Worm (Caenorhabditis elegans): Measurements from ENCODE around the gene rad-50.

rad-50 gene

DNA sequence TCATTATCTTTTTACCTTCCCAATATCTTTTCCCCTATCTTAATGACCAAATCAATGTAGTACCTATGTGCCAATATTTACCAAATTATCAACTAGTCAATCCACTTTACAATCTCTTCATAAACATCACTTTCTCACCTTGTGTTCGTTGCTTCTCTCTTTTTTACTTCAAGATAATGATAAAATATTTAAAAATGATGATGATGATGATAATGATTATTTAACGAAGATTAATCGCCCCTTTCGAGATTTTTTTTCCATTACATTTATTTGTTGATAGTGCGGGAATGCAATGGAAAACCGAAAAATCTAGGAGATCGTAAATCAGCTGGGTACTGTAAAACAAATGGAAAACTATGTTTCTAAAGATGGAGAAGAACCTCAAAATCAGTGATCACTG, 48.6 kb downstream of the rad-50 start (continued):
- TF ChIP-seq F52B5.7 (tag; optimal IDR thresholded peaks at IDR 0.05) (no peak), Y53F4B.3 (GFP tag; IDR thresholded peaks at IDR 0.05) (no peak)

DNA sequence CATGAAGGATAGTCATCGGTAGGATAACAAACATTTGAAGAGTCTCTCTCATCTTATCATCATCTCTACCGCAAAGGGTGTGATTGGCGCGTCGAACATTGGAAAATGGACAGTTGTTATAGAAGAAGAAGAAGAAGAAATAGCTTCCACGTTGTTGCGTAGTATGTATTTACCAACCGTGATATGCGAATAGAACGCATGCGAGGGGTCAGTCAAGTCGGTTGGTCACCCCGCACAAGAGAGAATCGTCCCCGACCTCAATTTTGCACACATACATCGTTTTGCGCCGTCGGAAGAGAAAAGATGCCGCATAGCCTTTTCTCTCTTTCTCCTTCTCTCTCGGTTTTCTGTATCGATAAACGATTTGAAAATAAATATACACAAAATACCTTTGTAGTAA, 49.6 kb downstream of the rad-50 start:
- no peak for TF ChIP-seq cebp-2 (GFP tag; IDR thresholded peaks at IDR 0.05)
- TF ChIP-seq snpc-3.4 (tag; optimal IDR thresholded peaks at IDR 0.05) = no peak
- TF ChIP-seq ceh-40 (GFP tag; IDR thresholded peaks at IDR 0.05) = no peak
- no peak for TF ChIP-seq chd-7 (tag; optimal IDR thresholded peaks at IDR 0.05)
- no peak for TF ChIP-seq dpl-1 (GFP tag; optimal IDR thresholded peaks at IDR 0.05)
- TF ChIP-seq D2030.7 (GFP tag; IDR thresholded peaks at IDR 0.05) = no peak
- no peak for TF ChIP-seq B0261.1 (tag; optimal IDR thresholded peaks at IDR 0.05)
- TF ChIP-seq ccch-3 (GFP tag; optimal IDR thresholded peaks at IDR 0.05) = no peak
- TF ChIP-seq F57A8.1 (GFP tag; optimal IDR thresholded peaks at IDR 0.05) = no peak
- no peak for TF ChIP-seq ztf-3 (GFP tag; optimal IDR thresholded peaks at IDR 0.05)

DNA sequence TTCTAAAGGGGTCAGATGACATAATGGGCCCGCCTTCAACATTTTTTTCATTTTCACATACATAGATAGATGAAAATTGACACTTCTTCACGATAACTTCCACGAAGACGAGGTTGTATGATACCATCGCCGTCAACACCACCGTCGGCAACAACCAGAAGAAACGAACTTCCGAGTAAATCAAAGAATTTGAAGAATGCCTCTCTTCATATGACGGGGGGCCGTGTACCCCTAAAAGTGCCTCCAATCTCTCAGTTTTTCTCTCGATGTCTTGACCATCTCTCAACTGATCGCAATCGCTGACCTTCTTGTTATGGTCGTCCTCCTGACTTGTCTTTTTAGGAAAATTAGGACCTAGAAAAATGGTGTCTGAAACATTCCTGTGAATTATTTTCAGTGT, 50.1 kb downstream of the rad-50 start:
- TF ChIP-seq C17E4.6 (GFP tag; IDR thresholded peaks at IDR 0.05) (no peak), Y53G8AR.9 (GFP tag; conservative IDR thresholded peaks at IDR 0.05) (no peak), lin-54 (GFP tag; optimal IDR thresholded peaks at IDR 0.05) (no peak)

DNA sequence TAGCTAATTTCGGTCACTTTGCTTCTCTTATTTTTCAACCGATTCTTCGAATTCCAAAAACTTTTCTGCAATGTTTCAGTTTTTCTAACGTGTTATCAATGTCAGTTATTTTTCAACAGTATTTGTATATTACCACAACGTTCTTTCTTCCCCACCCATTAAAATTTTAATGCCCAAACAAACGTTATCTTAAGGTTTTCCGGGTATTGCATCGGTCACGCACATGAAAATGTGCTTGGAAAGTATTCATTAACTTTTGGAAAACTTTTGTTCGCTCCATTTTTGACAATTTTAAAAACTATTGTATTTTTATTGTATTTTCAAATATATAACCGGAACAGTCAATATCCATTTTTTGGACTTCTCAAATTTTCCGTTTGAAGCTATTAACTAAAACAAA, 50.7 kb downstream of the rad-50 start:
- TF ChIP-seq dox-1 (GFP tag; IDR thresholded peaks at IDR 0.05) (no peak), lin-54 (GFP tag; optimal IDR thresholded peaks at IDR 0.05) (no peak), nfya-2 (GFP tag; IDR thresholded peaks at IDR 0.05) (no peak), ztf-6 (GFP tag; IDR thresholded peaks at IDR 0.05) (no peak), ceh-100 (GFP tag; IDR thresholded peaks at IDR 0.05) (no peak), let-607 (tag; optimal IDR thresholded peaks at IDR 0.05) (no peak), mel-28 (tag; optimal IDR thresholded peaks at IDR 0.05; ENCODE audit: borderline replicate concordance) (no peak), F23B12.7 (tag; optimal IDR thresholded peaks at IDR 0.05; ENCODE audit: insufficient read depth) (no peak), hsf-1 (GFP tag; IDR thresholded peaks at IDR 0.05) (no peak)

DNA sequence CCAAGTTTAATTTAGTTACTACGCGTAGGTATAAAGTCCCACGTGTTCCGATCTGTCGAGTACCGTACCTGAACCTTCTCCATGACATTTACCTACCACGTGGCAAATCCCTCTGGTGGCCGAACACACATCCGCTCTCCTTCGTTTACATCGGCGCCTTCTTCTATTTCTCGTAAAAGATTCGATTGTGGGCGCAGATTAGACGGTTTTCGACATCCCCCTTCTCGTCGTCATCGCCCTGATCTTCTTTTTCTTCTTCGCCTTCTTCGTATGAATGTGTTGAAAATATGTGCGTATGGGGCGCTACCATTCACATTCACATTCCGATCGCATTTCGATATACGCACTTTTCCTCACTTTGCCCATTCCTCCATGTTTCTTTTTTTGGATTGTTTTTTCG, 51.3 kb downstream of the rad-50 start:
- TF ChIP-seq C06A6.2 (GFP tag; conservative IDR thresholded peaks at IDR 0.05) = no peak
- TF ChIP-seq snpc-4 (GFP tag; optimal IDR thresholded peaks at IDR 0.05) = no peak
- no peak for TF ChIP-seq snpc-4 (tag; optimal IDR thresholded peaks at IDR 0.05)
- no peak for TF ChIP-seq ztf-28 (GFP tag; IDR thresholded peaks at IDR 0.05)
- TF ChIP-seq rec-8 (tag; optimal IDR thresholded peaks at IDR 0.05) = no peak
- no peak for TF ChIP-seq pha-4 (tag; optimal IDR thresholded peaks at IDR 0.05)
- no peak for TF ChIP-seq hmg-20 (GFP tag; IDR thresholded peaks at IDR 0.05)
- no peak for TF ChIP-seq snpc-3.4 (tag; optimal IDR thresholded peaks at IDR 0.05)
- no peak for TF ChIP-seq ceh-100 (GFP tag; IDR thresholded peaks at IDR 0.05)
- no peak for TF ChIP-seq nhr-80 (tag; optimal IDR thresholded peaks at IDR 0.05)
- no peak for TF ChIP-seq ceh-58 (GFP tag; IDR thresholded peaks at IDR 0.05)
- no peak for TF ChIP-seq ekl-4 (GFP tag; IDR thresholded peaks at IDR 0.05)
- TF ChIP-seq fkh-3 (tag; optimal IDR thresholded peaks at IDR 0.05) = no peak

All from whole organism, young adult.